Worm (Caenorhabditis elegans) whole organism, L4 larva: ENCODE measurements around the gene B0454.6.

Experiments
- F49E8.2 ChIP-seq: sonication (generic microtip); optimal IDR thresholded peaks from 2 replicates; lab custom pipeline; 2016; ENCODE audit warnings: missing compliant biosample characterization, mild to moderate bottlenecking, missing genetic modification characterization, borderline replicate concordance
- T20F7.1 ChIP-seq: fragments of 200-800 bp; sonication (Bioruptor generic); optimal IDR thresholded peaks from 2 replicates; lab custom pipeline; 2018; ENCODE audit warnings: mild to moderate bottlenecking, missing genetic modification characterization, missing compliant biosample characterization
- ama-1 ChIP-seq: fragments of 150-350 bp; optimal IDR thresholded peaks from 2 replicates; lab custom pipeline; 2014; ENCODE audit warnings: inconsistent platforms, mixed read lengths
- daf-16 ChIP-seq, 3 experiments: sonication (generic microtip); optimal IDR thresholded peaks; 2 replicates each; lab custom pipeline; 2016 to 2017; ENCODE audit warnings: missing genetic modification characterization in 3 of 3, missing genetic modification reagents in 3 of 3, mild to moderate bottlenecking in 2 of 3, missing compliant biosample characterization in 2 of 3, missing biosample characterization in 1 of 3, moderate library complexity in 1 of 3
- daf-19 ChIP-seq: fragments of 200-800 bp; sonication (Bioruptor generic); conservative IDR thresholded peaks from 2 replicates; pipeline ENCODE4 v1.3.6; 2022; ENCODE audit warnings: missing genetic modification characterization, missing compliant biosample characterization
- egl-27 ChIP-seq: sonication (generic microtip); optimal IDR thresholded peaks from 3 replicates; lab custom pipeline; 2017; ENCODE audit warnings: missing biosample characterization, missing genetic modification reagents, missing genetic modification characterization
- fkh-10 ChIP-seq: fragments of 150-350 bp; optimal IDR thresholded peaks from 2 replicates; lab custom pipeline; 2014; ENCODE audit warnings: missing biosample characterization, missing genetic modification reagents, missing genetic modification characterization
- gei-8 ChIP-seq: fragments of 200-800 bp; sonication (Bioruptor generic); optimal IDR thresholded peaks from 2 replicates; lab custom pipeline; 2018; ENCODE audit warnings: mild to moderate bottlenecking, missing genetic modification characterization, missing compliant biosample characterization
- nhr-76 ChIP-seq: fragments of 150-350 bp; optimal IDR thresholded peaks from 2 replicates; lab custom pipeline; 2014; ENCODE audit warnings: missing biosample characterization, missing genetic modification characterization
- nhr-77 ChIP-seq: fragments of 150-350 bp; optimal IDR thresholded peaks from 2 replicates; lab custom pipeline; 2014; ENCODE audit warnings: missing biosample characterization, missing genetic modification characterization
- pqm-1 ChIP-seq: sonication (generic microtip); optimal IDR thresholded peaks from 2 replicates; lab custom pipeline; 2017; ENCODE audit warnings: missing biosample characterization, missing genetic modification characterization
- snpc-1.2 ChIP-seq: fragments of 200-800 bp; sonication (Bioruptor generic); IDR thresholded peaks from 2 replicates; pipeline ENCODE4 v1.3.6; 2022; ENCODE audit warnings: missing genetic modification reagents, missing genetic modification characterization, missing compliant biosample characterization
- zip-11 ChIP-seq: fragments of 200-800 bp; sonication (Bioruptor generic); IDR thresholded peaks from 2 replicates; pipeline ENCODE4 v1.3.6; 2022; ENCODE audit warnings: missing genetic modification characterization, missing compliant biosample characterization

DNA sequence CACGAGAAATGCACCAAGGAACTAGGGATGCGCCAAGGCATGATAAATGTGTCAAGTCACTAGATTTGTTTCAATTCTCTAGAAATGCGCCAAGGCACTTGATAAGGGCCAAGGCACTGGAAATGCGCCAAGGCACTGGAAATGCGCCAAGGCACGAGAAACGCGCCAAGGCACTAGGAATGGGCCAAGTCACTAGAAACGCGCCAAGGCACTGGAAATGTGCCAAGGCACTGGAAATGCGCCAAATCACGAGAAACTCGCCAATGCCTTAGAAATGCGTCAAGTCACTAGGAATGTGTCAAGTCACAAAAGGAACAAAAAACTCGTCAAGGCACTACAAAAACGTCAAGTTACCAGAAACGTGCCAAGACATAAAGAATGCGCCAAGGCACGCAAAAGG, 3.8 kb downstream of the B0454.6 start:
- no peak for TF ChIP-seq F49E8.2 (tag; lab: Kevin White, UChicago)
- no peak for TF ChIP-seq T20F7.1 (GFP tag; lab: Kevin White, UChicago)
- no peak for TF ChIP-seq daf-19 (GFP tag; lab: Robert Waterston, UW)
- TF ChIP-seq fkh-10, result no peak
- TF ChIP-seq pqm-1 (tag; lab: Kevin White, UChicago), result no peak
- TF ChIP-seq daf-16 (GFP tag; optimal IDR thresholded peaks at IDR 0.05; lab: Kevin White, UChicago), result no peak
- no peak for TF ChIP-seq daf-16 (tag; optimal IDR thresholded peaks at IDR 0.05; lab: Kevin White, UChicago)
- TF ChIP-seq gei-8 (GFP tag; lab: Kevin White, UChicago), result no peak
- TF ChIP-seq egl-27, result no peak
- no peak for TF ChIP-seq ama-1 (lab: Kevin White, UChicago)
- TF ChIP-seq snpc-1.2, result no peak
- no peak for TF ChIP-seq nhr-77 (tag; lab: Kevin White, UChicago)
- TF ChIP-seq zip-11, result no peak
- TF ChIP-seq nhr-76 (tag; lab: Kevin White, UChicago), result no peak
